Worm (Caenorhabditis elegans) whole organism, L1 larva: ENCODE data around the gene ZK6.6.

Source experiments
- C16A3.4 ChIP-seq: fragments of 150-350 bp; optimal IDR thresholded peaks from 2 replicates; lab custom pipeline; 2014; ENCODE audit warnings: missing biosample characterization, missing genetic modification characterization
- Y116A8C.19 ChIP-seq: sonication (generic microtip); optimal IDR thresholded peaks from 2 replicates; lab custom pipeline; 2016; ENCODE audit warnings: missing compliant biosample characterization, missing genetic modification characterization, borderline replicate concordance
- alr-1 ChIP-seq: fragments of 200-800 bp; sonication (Bioruptor generic); optimal IDR thresholded peaks from 2 replicates; lab custom pipeline; 2018; ENCODE audit warnings: borderline replicate concordance, mild to moderate bottlenecking, missing genetic modification characterization, missing compliant biosample characterization
- blmp-1 ChIP-seq: fragments of 150-350 bp; optimal IDR thresholded peaks from 2 replicates; lab custom pipeline; 2014; ENCODE audit warnings: missing biosample characterization, missing genetic modification characterization
- ceh-82 ChIP-seq, 3 experiments: fragments of 150-350 bp in 1 of 3; sonication (generic microtip) in 2 of 3; optimal IDR thresholded peaks; 2 replicates each; lab custom pipeline; 2014 to 2017; ENCODE audit warnings: missing biosample characterization in 3 of 3, missing genetic modification characterization in 3 of 3
- ceh-88 ChIP-seq: fragments of 200-800 bp; sonication (Bioruptor generic); IDR thresholded peaks from 2 replicates; pipeline ENCODE4 v1.3.6; 2022; ENCODE audit warnings: missing genetic modification characterization, missing compliant biosample characterization
- ces-1 ChIP-seq: fragments of 150-350 bp; optimal IDR thresholded peaks from 2 replicates; lab custom pipeline; 2014; ENCODE audit warnings: missing biosample characterization, missing genetic modification reagents, missing genetic modification characterization
- dpl-1 ChIP-seq, 3 experiments: fragments of 150-350 bp in 2 of 3; sonication (generic microtip) in 1 of 3; optimal IDR thresholded peaks; 2 replicates each; lab custom pipeline; 2014 to 2017; ENCODE audit warnings: missing biosample characterization in 3 of 3, missing genetic modification characterization in 3 of 3, missing genetic modification reagents in 3 of 3
- dsc-1 ChIP-seq: sonication (generic microtip); optimal IDR thresholded peaks from 2 replicates; lab custom pipeline; 2016; ENCODE audit warnings: mild to moderate bottlenecking, missing genetic modification characterization, missing compliant biosample characterization
- efl-1 ChIP-seq, 4 experiments: fragments of 150-350 bp; optimal IDR thresholded peaks in 3 of 4; peaks in 1 of 4; 1 replicate in 1 of 4; 2 replicates in 3 of 4; lab custom pipeline; 2014; ENCODE audit warnings: missing biosample characterization in 2 of 4, missing genetic modification characterization in 2 of 4, missing genetic modification reagents in 2 of 4
- efl-3 ChIP-seq: fragments of 200-800 bp; sonication (Bioruptor generic); optimal IDR thresholded peaks from 2 replicates; lab custom pipeline; 2018; ENCODE audit warnings: mild to moderate bottlenecking, missing genetic modification characterization, missing compliant biosample characterization
- egl-13 ChIP-seq: sonication (generic microtip); optimal IDR thresholded peaks from 2 replicates; lab custom pipeline; 2016; ENCODE audit warnings: missing genotype, missing genetic modification reagents, missing genetic modification characterization, missing compliant biosample characterization
- elt-2 ChIP-seq: sonication (generic microtip); optimal IDR thresholded peaks from 2 replicates; lab custom pipeline; 2016; ENCODE audit warnings: missing genetic modification characterization, mild to moderate bottlenecking, inconsistent platforms, missing compliant biosample characterization, missing genetic modification reagents
- elt-3 ChIP-seq, 6 experiments: fragments of 150-350 bp in 1 of 6; sonication (generic microtip); optimal IDR thresholded peaks; 2 replicates each; lab custom pipeline; 2017 to 2018; ENCODE audit warnings: missing biosample characterization in 6 of 6, missing genetic modification characterization in 6 of 6, inconsistent platforms in 1 of 6
- fos-1 ChIP-seq: fragments of 150-350 bp; optimal IDR thresholded peaks from 2 replicates; lab custom pipeline; 2014; ENCODE audit warnings: missing biosample characterization, missing genetic modification characterization
- grh-1 ChIP-seq: fragments of 200-800 bp; sonication (Bioruptor generic); IDR thresholded peaks from 2 replicates; pipeline ENCODE4 v1.3.6; 2022; ENCODE audit warnings: missing genetic modification reagents, missing genetic modification characterization, missing compliant biosample characterization
- irx-1 ChIP-seq: sonication (generic microtip); optimal IDR thresholded peaks from 2 replicates; lab custom pipeline; 2016; ENCODE audit warnings: missing genetic modification characterization, missing compliant biosample characterization
- jun-1 ChIP-seq: fragments of 150-350 bp; optimal IDR thresholded peaks from 2 replicates; lab custom pipeline; 2014; ENCODE audit warnings: missing biosample characterization, missing genetic modification reagents, missing genetic modification characterization
- lin-13 ChIP-seq: fragments of 150-350 bp; optimal IDR thresholded peaks from 2 replicates; lab custom pipeline; 2014; ENCODE audit warnings: missing biosample characterization, missing genetic modification reagents, missing genetic modification characterization
- lin-14 ChIP-seq: fragments of 200-800 bp; sonication (Bioruptor generic); optimal IDR thresholded peaks from 2 replicates; lab custom pipeline; 2018; ENCODE audit warnings: mild to moderate bottlenecking, missing genetic modification characterization, moderate library complexity, missing compliant biosample characterization
- lin-35 ChIP-seq, 2 experiments: fragments of 150-350 bp; optimal IDR thresholded peaks; 2 replicates each; lab custom pipeline; 2014; ENCODE audit warnings: missing biosample characterization in 2 of 2, missing genetic modification characterization in 2 of 2, missing genetic modification reagents in 2 of 2
- lsy-2 ChIP-seq, 2 experiments: fragments of 150-350 bp; optimal IDR thresholded peaks; 2 replicates each; lab custom pipeline; 2014; ENCODE audit warnings: missing biosample characterization in 2 of 2, missing genetic modification characterization in 2 of 2
- mdl-1 ChIP-seq, 2 experiments: fragments of 150-350 bp; optimal IDR thresholded peaks; 2 replicates each; lab custom pipeline; 2014 to 2017; ENCODE audit warnings: missing biosample characterization in 2 of 2, missing genetic modification characterization in 2 of 2, inconsistent platforms in 1 of 2
- mep-1 ChIP-seq: fragments of 150-350 bp; optimal IDR thresholded peaks from 2 replicates; lab custom pipeline; 2014; ENCODE audit warnings: missing biosample characterization, missing genetic modification characterization
- nhr-11 ChIP-seq: fragments of 150-350 bp; optimal IDR thresholded peaks from 2 replicates; lab custom pipeline; 2014; ENCODE audit warnings: missing biosample characterization, missing genetic modification characterization
- nhr-19 ChIP-seq: fragments of 200-800 bp; sonication (Bioruptor generic); conservative IDR thresholded peaks from 2 replicates; pipeline ENCODE4 v1.3.6; 2022; ENCODE audit warnings: missing genetic modification characterization, missing compliant biosample characterization
- nhr-20 ChIP-seq: sonication (generic microtip); optimal IDR thresholded peaks from 2 replicates; lab custom pipeline; 2016; ENCODE audit warnings: mild to moderate bottlenecking, missing genetic modification characterization, missing compliant biosample characterization
- nhr-28 ChIP-seq: fragments of 150-350 bp; optimal IDR thresholded peaks from 2 replicates; lab custom pipeline; 2014; ENCODE audit warnings: missing biosample characterization, missing genetic modification characterization
- nhr-47 ChIP-seq: sonication (generic microtip); optimal IDR thresholded peaks from 2 replicates; lab custom pipeline; 2016; ENCODE audit warnings: mild to moderate bottlenecking, missing genetic modification characterization, moderate library complexity, missing compliant biosample characterization
- nhr-71 ChIP-seq: sonication (generic microtip); optimal IDR thresholded peaks from 2 replicates; lab custom pipeline; 2016; ENCODE audit warnings: mild to moderate bottlenecking, missing genetic modification characterization, moderate library complexity, missing compliant biosample characterization
- nhr-77 ChIP-seq: fragments of 150-350 bp; optimal IDR thresholded peaks from 2 replicates; lab custom pipeline; 2014; ENCODE audit warnings: missing biosample characterization, missing genetic modification characterization
- nhr-85 ChIP-seq: sonication (generic microtip); peaks from one replicate; lab custom pipeline; 2016; ENCODE audit warnings: missing genetic modification characterization, inconsistent platforms, missing compliant biosample characterization
- nhr-90 ChIP-seq: sonication (generic microtip); optimal IDR thresholded peaks from 2 replicates; lab custom pipeline; 2016; ENCODE audit warnings: mild to moderate bottlenecking, missing genetic modification characterization, missing compliant biosample characterization; ENCODE audit not compliant: poor library complexity
- skn-1 ChIP-seq: fragments of 150-350 bp; optimal IDR thresholded peaks from 2 replicates; lab custom pipeline; 2014; ENCODE audit warnings: missing biosample characterization, missing genetic modification characterization
- snu-23 ChIP-seq: sonication (generic microtip); optimal IDR thresholded peaks from 2 replicates; lab custom pipeline; 2016; ENCODE audit warnings: missing genetic modification characterization, missing compliant biosample characterization
- sox-4 ChIP-seq: sonication (generic microtip); optimal IDR thresholded peaks from 2 replicates; lab custom pipeline; 2016; ENCODE audit warnings: missing genetic modification characterization, missing compliant biosample characterization
- tbx-2 ChIP-seq: sonication (generic microtip); optimal IDR thresholded peaks from 2 replicates; lab custom pipeline; 2016; ENCODE audit warnings: missing genetic modification characterization, missing compliant biosample characterization
- unc-130 ChIP-seq: fragments of 150-350 bp; optimal IDR thresholded peaks from 2 replicates; lab custom pipeline; 2017; ENCODE audit warnings: missing biosample characterization, missing genetic modification characterization, inconsistent platforms
- unc-98 ChIP-seq: fragments of 200-800 bp; sonication (Bioruptor generic); IDR thresholded peaks from 2 replicates; pipeline ENCODE4 v1.3.6; 2022; ENCODE audit warnings: missing genetic modification characterization, missing compliant biosample characterization
- vab-15 ChIP-seq: sonication (generic microtip); optimal IDR thresholded peaks from 2 replicates; lab custom pipeline; 2017; ENCODE audit warnings: missing genotype, mild to moderate bottlenecking, missing genetic modification characterization, missing compliant biosample characterization

Gene ZK6.6

ce11 chrV:376790-377189, 11.7 kb upstream of the ZK6.6 start:
- no peak for TF ChIP-seq efl-1 (optimal IDR thresholded peaks at IDR 0.05; lab: Kevin White, UChicago)
- TF ChIP-seq efl-1 (GFP tag; optimal IDR thresholded peaks at IDR 0.05 in 1 of 2; lab: Kevin White, UChicago), result peak in 1 of 2 experiments; percentile 35
- no peak for TF ChIP-seq grh-1 (GFP tag; lab: Robert Waterston, UW)

- TF ChIP-seq nhr-28 (tag; lab: Kevin White, UChicago) (no peak), ceh-88 (GFP tag; lab: Robert Waterston, UW) (no peak), vab-15 (tag; lab: Kevin White, UChicago) (no peak), nhr-20 (tag; lab: Kevin White, UChicago) (peak; percentile 15), efl-3 (GFP tag; lab: Kevin White, UChicago) (no peak), alr-1 (no peak), Y116A8C.19 (tag; lab: Kevin White, UChicago) (no peak), blmp-1 (peak; percentile 34), nhr-85 (tag; lab: Kevin White, UChicago) (peak; percentile 44)
These were observed 10.3 kb upstream of the ZK6.6 start for ce11 chrV:378231-378630.

ce11 chrV:380186-380585, 8.3 kb upstream of the ZK6.6 start, which contains the start of gene mltn-8:
mltn-8 (minus strand) TSS chrV:380286.
- TF ChIP-seq nhr-85 (tag; lab: Kevin White, UChicago) (no peak), tbx-2 (no peak), ceh-82 (tag; optimal IDR thresholded peaks at IDR 0.05; lab: Kevin White, UChicago) (no peak), lin-13 (GFP tag; lab: Kevin White, UChicago) (no peak), mep-1 (tag; lab: Kevin White, UChicago) (no peak), irx-1 (no peak), sox-4 (tag; lab: Kevin White, UChicago) (no peak), elt-2 (tag; lab: Kevin White, UChicago) (no peak), lin-14 (GFP tag; lab: Kevin White, UChicago) (no peak)

- TF ChIP-seq nhr-90 (peak; percentile 79), grh-1 (GFP tag; lab: Robert Waterston, UW) (peak; percentile 93), nhr-85 (tag; lab: Kevin White, UChicago) (peak; percentile 99), nhr-71 (peak; percentile 79), C16A3.4 (peak; percentile 11), lsy-2 (tag; optimal IDR thresholded peaks at IDR 0.05; lab: Kevin White, UChicago) (peak in 1 of 2 experiments; percentile 65), snu-23 (GFP tag; lab: Kevin White, UChicago) (peak; percentile 49), unc-98 (GFP tag; lab: Robert Waterston, UW) (no peak), ces-1 (GFP tag; lab: Kevin White, UChicago) (no peak), fos-1 (tag; lab: Kevin White, UChicago) (no peak), nhr-77 (tag; lab: Kevin White, UChicago) (no peak), nhr-20 (tag; lab: Kevin White, UChicago) (peak; percentile 90), skn-1 (tag; lab: Kevin White, UChicago) (peak; percentile 20), unc-130 (tag; lab: Kevin White, UChicago) (peak; percentile 72), nhr-47 (peak; percentile 51), blmp-1 (peak; percentile 88), vab-15 (tag; lab: Kevin White, UChicago) (peak; percentile 57), nhr-11 (tag; lab: Kevin White, UChicago) (no peak), dsc-1 (tag; lab: Kevin White, UChicago) (no peak), mdl-1 (tag; optimal IDR thresholded peaks at IDR 0.05; lab: Kevin White, UChicago) (peak in 1 of 2 experiments; percentile 77), egl-13 (no peak), elt-3 (tag; optimal IDR thresholded peaks at IDR 0.05; lab: Kevin White, UChicago) (peak; percentile 78 to 99 (median 84)), dpl-1 (GFP tag; optimal IDR thresholded peaks at IDR 0.05; lab: Kevin White, UChicago) (peak in 1 of 3 experiments; percentile 23), lin-35 (GFP tag; optimal IDR thresholded peaks at IDR 0.05; lab: Kevin White, UChicago) (peak in 1 of 2 experiments; percentile 67), lin-14 (GFP tag; lab: Kevin White, UChicago) (peak; percentile 97), nhr-19 (GFP tag; lab: Robert Waterston, UW) (peak; percentile 79), efl-1 (optimal IDR thresholded peaks at IDR 0.05; lab: Kevin White, UChicago) (no peak), efl-1 (GFP tag; optimal IDR thresholded peaks at IDR 0.05 in 1 of 2; lab: Kevin White, UChicago) (peak in 1 of 2 experiments; percentile 86), tbx-2 (peak; percentile 73), jun-1 (tag; lab: Kevin White, UChicago) (peak; percentile 38)
These were observed 7.1 kb upstream of the ZK6.6 start, which contains the start of gene ZK6.8 for ce11 chrV:381227-381950. ZK6.8 (plus strand) TSS chrV:381908.
